Fruit fly (Drosophila melanogaster) whole organism, embryonic: ENCODE measurements around the gene CG33124.

Source experiments
- Abd-B ChIP-seq: fragments of 200-800 bp; sonication (Bioruptor generic); optimal IDR thresholded peaks from 2 replicates; lab custom pipeline; 2018; ENCODE audit warnings: missing biosample characterization, mild to moderate bottlenecking, missing genetic modification characterization, moderate library complexity
- Ada2b ChIP-seq: fragments of 200-800 bp; sonication (Bioruptor generic); IDR thresholded peaks from 2 replicates; pipeline ENCODE4 v1.3.6; 2022; ENCODE audit warnings: missing biosample characterization, missing genetic modification characterization
- CG12659 ChIP-seq: fragments of 200-800 bp; sonication (Bioruptor generic); optimal IDR thresholded peaks from 3 replicates; lab custom pipeline; 2017; ENCODE audit warnings: mild to moderate bottlenecking, missing biosample characterization, missing genetic modification reagents, missing genetic modification characterization
- CG13287 ChIP-seq: fragments of 200-800 bp; sonication (Bioruptor generic); IDR thresholded peaks from 2 replicates; pipeline ENCODE4 v1.3.6; 2022; ENCODE audit warnings: missing biosample characterization, missing genetic modification characterization; ENCODE audit not compliant: partially characterized antibody
- CG15269 ChIP-seq: fragments of 200-800 bp; sonication (Bioruptor generic); optimal IDR thresholded peaks from 2 replicates; lab custom pipeline; 2018; ENCODE audit warnings: missing biosample characterization, mild to moderate bottlenecking, missing genetic modification characterization, moderate library complexity
- CG15514 ChIP-seq: fragments of 200-800 bp; sonication (Bioruptor generic); optimal IDR thresholded peaks from 3 replicates; lab custom pipeline; 2017; ENCODE audit warnings: missing biosample characterization, missing genetic modification characterization, mild to moderate bottlenecking, moderate library complexity, missing genetic modification reagents
- CG15601 ChIP-seq: fragments of 200-800 bp; sonication (Bioruptor generic); optimal IDR thresholded peaks from 3 replicates; lab custom pipeline; 2019; ENCODE audit warnings: missing biosample characterization, mild to moderate bottlenecking, missing genetic modification characterization, moderate library complexity
- CG1647 ChIP-seq: fragments of 200-800 bp; sonication (Bioruptor generic); optimal IDR thresholded peaks from 3 replicates; lab custom pipeline; 2016; ENCODE audit warnings: missing biosample characterization, missing genetic modification characterization
- CG16815 ChIP-seq: fragments of 200-800 bp; sonication (Bioruptor generic); optimal IDR thresholded peaks from 3 replicates; lab custom pipeline; 2017; ENCODE audit warnings: missing biosample characterization, mild to moderate bottlenecking, missing genetic modification characterization
- CG17385 ChIP-seq: fragments of 200-800 bp; sonication (Bioruptor generic); optimal IDR thresholded peaks from 3 replicates; lab custom pipeline; 2018; ENCODE audit warnings: missing biosample characterization, mild to moderate bottlenecking, missing genetic modification characterization
- CG30431 ChIP-seq: fragments of 200-800 bp; sonication (Bioruptor generic); optimal IDR thresholded peaks from 2 replicates; lab custom pipeline; 2017; ENCODE audit warnings: missing biosample characterization, missing genetic modification characterization
- CG34376 ChIP-seq: fragments of 200-800 bp; sonication (Bioruptor generic); optimal IDR thresholded peaks from 2 replicates; lab custom pipeline; 2018; ENCODE audit warnings: missing biosample characterization, mild to moderate bottlenecking, missing genetic modification characterization
- CG3838 ChIP-seq: fragments of 200-800 bp; sonication (Bioruptor generic); optimal IDR thresholded peaks from 3 replicates; lab custom pipeline; 2016; ENCODE audit warnings: missing biosample characterization, missing genetic modification characterization
- CG4360 ChIP-seq: fragments of 200-800 bp; sonication (Bioruptor generic); IDR thresholded peaks from 2 replicates; pipeline ENCODE4 v1.3.6; 2022; ENCODE audit warnings: missing biosample characterization, missing genetic modification characterization
- CG4730 ChIP-seq: fragments of 200-800 bp; sonication (Bioruptor generic); IDR thresholded peaks from 2 replicates; pipeline ENCODE4 v1.3.6; 2022; ENCODE audit warnings: missing biosample characterization, missing genetic modification characterization
- CG6654 ChIP-seq: fragments of 200-800 bp; sonication (Bioruptor generic); optimal IDR thresholded peaks from 2 replicates; lab custom pipeline; 2017; ENCODE audit warnings: missing biosample characterization, mild to moderate bottlenecking, missing genetic modification characterization
- CG7963 ChIP-seq: fragments of 200-800 bp; sonication (Bioruptor generic); IDR thresholded peaks from 3 replicates; pipeline ENCODE4 v1.3.6; 2022; ENCODE audit warnings: missing biosample characterization, missing genetic modification characterization; ENCODE audit not compliant: partially characterized antibody
- CG7987 ChIP-seq: fragments of 200-800 bp; sonication (Bioruptor generic); optimal IDR thresholded peaks from 2 replicates; lab custom pipeline; 2018; ENCODE audit warnings: missing biosample characterization, mild to moderate bottlenecking, missing genetic modification characterization, moderate library complexity
- CG9437 ChIP-seq: fragments of 200-800 bp; sonication (Bioruptor generic); optimal IDR thresholded peaks from 2 replicates; lab custom pipeline; 2018; ENCODE audit warnings: missing biosample characterization, mild to moderate bottlenecking, missing genetic modification characterization
- D ChIP-seq, 2 experiments: fragments of 200-800 bp in 1 of 2; fragments of >200 bp in 1 of 2; sonication (Bioruptor generic) in 1 of 2; optimal IDR thresholded peaks; 2 replicates in 1 of 2; 3 replicates in 1 of 2; lab custom pipeline; 2017; ENCODE audit warnings: mild to moderate bottlenecking in 1 of 2, missing biosample characterization in 1 of 2, missing genetic modification characterization in 1 of 2, missing genetic modification reagents in 1 of 2
- E2f1 ChIP-seq: fragments of 200-800 bp; sonication (Bioruptor generic); IDR thresholded peaks from 2 replicates; pipeline ENCODE4 v1.3.6; 2022; ENCODE audit warnings: missing biosample characterization, missing genetic modification characterization
- E2f2 ChIP-seq: fragments of 200-800 bp; sonication (Bioruptor generic); IDR thresholded peaks from 2 replicates; pipeline ENCODE4 v1.3.6; 2022; ENCODE audit warnings: missing biosample characterization, missing genetic modification characterization
- ERR ChIP-seq: fragments of 200-800 bp; sonication (Bioruptor generic); optimal IDR thresholded peaks from 2 replicates; lab custom pipeline; 2016; ENCODE audit warnings: missing biosample characterization, missing genetic modification characterization
- HHEX ChIP-seq: fragments of 200-800 bp; sonication (Bioruptor generic); optimal IDR thresholded peaks from 3 replicates; lab custom pipeline; 2017; ENCODE audit warnings: missing biosample characterization, mild to moderate bottlenecking, missing genetic modification characterization, missing genetic modification reagents
- Hr78 ChIP-seq, 2 experiments: fragments of 200-800 bp in 1 of 2; fragments of >200 bp in 1 of 2; sonication (Bioruptor generic) in 1 of 2; optimal IDR thresholded peaks; 2 replicates each; lab custom pipeline; 2017 to 2019; ENCODE audit warnings: missing biosample characterization in 2 of 2, missing genetic modification characterization in 2 of 2, mild to moderate bottlenecking in 1 of 2, moderate library complexity in 1 of 2
- Lpt ChIP-seq: fragments of >200 bp; optimal IDR thresholded peaks from 2 replicates; lab custom pipeline; 2018; ENCODE audit warnings: missing biosample characterization, missing genetic modification characterization
- MBD-R2 ChIP-seq: fragments of 200-800 bp; sonication (Bioruptor generic); IDR thresholded peaks from 2 replicates; pipeline ENCODE4 v1.3.6; 2022; ENCODE audit warnings: missing biosample characterization, missing genetic modification characterization
- Med ChIP-seq: fragments of 200-800 bp; sonication (Bioruptor generic); peaks from one replicate; lab custom pipeline; 2016; ENCODE audit warnings: missing biosample characterization, missing genetic modification characterization, mild to moderate bottlenecking, inconsistent platforms, moderate library complexity
- Mrtf ChIP-seq: fragments of 200-800 bp; sonication (Bioruptor generic); IDR thresholded peaks from 3 replicates; pipeline ENCODE4 v1.3.6; 2022; ENCODE audit warnings: missing biosample characterization, missing genetic modification characterization
- Rfx ChIP-seq: fragments of 200-800 bp; sonication (Bioruptor generic); IDR thresholded peaks from 2 replicates; pipeline ENCODE4 v1.3.6; 2022; ENCODE audit warnings: missing biosample characterization, missing genetic modification characterization
- Sin3A ChIP-seq: fragments of >200 bp; optimal IDR thresholded peaks from 2 replicates; lab custom pipeline; 2018
- Sry-δ ChIP-seq: fragments of 200-800 bp; sonication (Bioruptor generic); optimal IDR thresholded peaks from 2 replicates; lab custom pipeline; 2016; ENCODE audit warnings: missing biosample characterization, missing genetic modification characterization
- Xbp1 ChIP-seq: fragments of 200-800 bp; sonication (Bioruptor generic); optimal IDR thresholded peaks from 3 replicates; lab custom pipeline; 2016; ENCODE audit warnings: missing biosample characterization, mild to moderate bottlenecking, missing genetic modification characterization
- ara ChIP-seq: fragments of 200-800 bp; sonication (Bioruptor generic); IDR thresholded peaks from 2 replicates; pipeline ENCODE4 v1.3.6; 2022; ENCODE audit warnings: missing biosample characterization, missing genetic modification characterization
- chif ChIP-seq, 2 experiments: fragments of 200-800 bp; sonication (Bioruptor generic); optimal IDR thresholded peaks; 3 replicates each; lab custom pipeline; 2016; ENCODE audit warnings: missing biosample characterization in 2 of 2, missing genetic modification characterization in 2 of 2
- exex ChIP-seq: fragments of 200-800 bp; sonication (Bioruptor generic); optimal IDR thresholded peaks from 4 replicates; lab custom pipeline; 2018; ENCODE audit warnings: missing biosample characterization, mild to moderate bottlenecking, missing genetic modification characterization, moderate library complexity
- gsb ChIP-seq: fragments of 200-800 bp; sonication (Bioruptor generic); IDR thresholded peaks from 2 replicates; pipeline ENCODE4 v1.3.6; 2022; ENCODE audit warnings: missing biosample characterization, missing genetic modification characterization
- lab ChIP-seq: fragments of 200-800 bp; sonication (Bioruptor generic); optimal IDR thresholded peaks from 3 replicates; lab custom pipeline; 2017; ENCODE audit warnings: missing biosample characterization, missing genetic modification characterization, mild to moderate bottlenecking, moderate library complexity, missing genetic modification reagents
- mam ChIP-seq: fragments of 200-800 bp; sonication (Bioruptor generic); optimal IDR thresholded peaks from 3 replicates; lab custom pipeline; 2016; ENCODE audit warnings: missing biosample characterization, missing genetic modification characterization
- p53 ChIP-seq: fragments of 200-800 bp; sonication (Bioruptor generic); optimal IDR thresholded peaks from 2 replicates; lab custom pipeline; 2016; ENCODE audit warnings: missing biosample characterization, missing genetic modification characterization
- pzg ChIP-seq: fragments of 200-800 bp; sonication (Bioruptor generic); optimal IDR thresholded peaks from 3 replicates; lab custom pipeline; 2018; ENCODE audit warnings: missing biosample characterization, mild to moderate bottlenecking, missing genetic modification characterization, moderate library complexity
- scrt ChIP-seq: fragments of 200-800 bp; sonication (Bioruptor generic); optimal IDR thresholded peaks from 2 replicates; lab custom pipeline; 2018; ENCODE audit warnings: missing biosample characterization, mild to moderate bottlenecking, missing genetic modification characterization, moderate library complexity
- sna ChIP-seq: fragments of 200-800 bp; sonication (Bioruptor generic); IDR thresholded peaks from 2 replicates; pipeline ENCODE4 v1.3.6; 2022; ENCODE audit warnings: missing biosample characterization, missing genetic modification characterization; ENCODE audit not compliant: partially characterized antibody
- sqz ChIP-seq: fragments of 200-800 bp; sonication (Bioruptor generic); optimal IDR thresholded peaks from 3 replicates; lab custom pipeline; 2018; ENCODE audit warnings: missing biosample characterization, mild to moderate bottlenecking, missing genetic modification characterization
- vvl ChIP-seq: fragments of 200-800 bp; sonication (Bioruptor generic); IDR thresholded peaks from 2 replicates; pipeline ENCODE4 v1.3.6; 2022; ENCODE audit warnings: missing biosample characterization, missing genetic modification characterization
- z ChIP-seq: fragments of 200-800 bp; sonication (Bioruptor generic); IDR thresholded peaks from 3 replicates; pipeline ENCODE4 v1.3.6; 2022; ENCODE audit warnings: missing biosample characterization, missing genetic modification characterization
- zen ChIP-seq: fragments of 200-800 bp; sonication (Bioruptor generic); optimal IDR thresholded peaks from 3 replicates; lab custom pipeline; 2018; ENCODE audit warnings: missing biosample characterization, mild to moderate bottlenecking, missing genetic modification characterization, moderate library complexity
- zf30C ChIP-seq: fragments of 200-800 bp; sonication (Bioruptor generic); optimal IDR thresholded peaks from 3 replicates; lab custom pipeline; 2018; ENCODE audit warnings: missing biosample characterization, mild to moderate bottlenecking, missing genetic modification characterization
- zfh1 ChIP-seq: fragments of 200-800 bp; sonication (Bioruptor generic); IDR thresholded peaks from 3 replicates; pipeline ENCODE4 v1.3.6; 2022; ENCODE audit warnings: missing biosample characterization, missing genetic modification characterization

Gene CG33124

dm6 chr2L:2220573-2221332, 11.9 kb upstream of the CG33124 start, which contains the start of gene papi (continued):
- no peak for TF ChIP-seq CG4730 (GFP tag; lab: Robert Waterston, UW)
- no peak for TF ChIP-seq chif (GFP tag; optimal IDR thresholded peaks at IDR 0.05; lab: Kevin White, UChicago)
- no peak for TF ChIP-seq CG3838 (GFP tag; lab: Kevin White, UChicago)
- TF ChIP-seq mam (GFP tag; lab: Kevin White, UChicago) = no peak
- no peak for TF ChIP-seq z
- no peak for TF ChIP-seq ara (GFP tag; lab: Robert Waterston, UW)
- no peak for TF ChIP-seq vvl (GFP tag; lab: Robert Waterston, UW)
- TF ChIP-seq CG17385 = peak; percentile 27
- peak; percentile 22 for TF ChIP-seq Sin3A (lab: Kevin White, UChicago)
- TF ChIP-seq lab (GFP tag; lab: Kevin White, UChicago) = peak; percentile 22
- peak; percentile 39 for TF ChIP-seq MBD-R2 (GFP tag; lab: Robert Waterston, UW)
- TF ChIP-seq zen (tag; lab: Kevin White, UChicago) = no peak
- TF ChIP-seq exex (tag; lab: Kevin White, UChicago) = peak; percentile 57
- peak; percentile 54 for TF ChIP-seq CG12659 (GFP tag; lab: Kevin White, UChicago)
- TF ChIP-seq CG6654 (GFP tag; lab: Kevin White, UChicago) = no peak
- peak; percentile 8; the same call in 1 of the 2 replicates for TF ChIP-seq Rfx (GFP tag; lab: Robert Waterston, UW)
- TF ChIP-seq CG7987 (GFP tag; lab: Kevin White, UChicago) = peak; percentile 38
- no peak for TF ChIP-seq Lpt (GFP tag; lab: Kevin White, UChicago)
- no peak for TF ChIP-seq CG30431 (GFP tag; lab: Kevin White, UChicago)
- TF ChIP-seq Med (GFP tag; lab: Kevin White, UChicago) = peak; percentile 36
- TF ChIP-seq pzg (GFP tag; lab: Kevin White, UChicago) = peak; percentile 67
- TF ChIP-seq CG4360 (GFP tag; lab: Robert Waterston, UW) = 0 out of 2 replicates have a peak, but pooled peaks have one; percentile 38
- peak; percentile 44 for TF ChIP-seq CG34376
- no peak for TF ChIP-seq p53
- peak in 1 of 2 experiments; percentile 90 for TF ChIP-seq Hr78 (GFP tag; optimal IDR thresholded peaks at IDR 0.05; lab: Kevin White, UChicago)
- no peak for TF ChIP-seq CG15601 (tag; lab: Kevin White, UChicago)
- no peak for TF ChIP-seq zfh1 (GFP tag; lab: Robert Waterston, UW)
- peak; percentile 26 for TF ChIP-seq Sry-δ (GFP tag; lab: Kevin White, UChicago)
- no peak for TF ChIP-seq E2f1 (GFP tag; lab: Robert Waterston, UW)
- peak; percentile 9 for TF ChIP-seq Xbp1 (GFP tag; lab: Kevin White, UChicago)
- no peak for TF ChIP-seq HHEX (GFP tag; lab: Kevin White, UChicago)
- TF ChIP-seq zf30C = no peak
- TF ChIP-seq CG15269 (tag; lab: Kevin White, UChicago) = no peak
- TF ChIP-seq CG7963 (GFP tag; lab: Robert Waterston, UW) = no peak
- TF ChIP-seq gsb (GFP tag; lab: Robert Waterston, UW) = no peak
- TF ChIP-seq scrt (GFP tag; lab: Kevin White, UChicago) = peak; percentile 19
- TF ChIP-seq sqz (GFP tag; lab: Kevin White, UChicago) = peak; percentile 66
- TF ChIP-seq E2f2 (GFP tag; lab: Robert Waterston, UW) = peak; percentile 31; the same call in 1 of the 2 replicates
- no peak for TF ChIP-seq CG1647 (GFP tag; lab: Kevin White, UChicago)
- TF ChIP-seq ERR = no peak
- TF ChIP-seq CG9437 (GFP tag; lab: Kevin White, UChicago) = peak; percentile 27
- TF ChIP-seq Mrtf (GFP tag; lab: Robert Waterston, UW) = no peak
- no peak for TF ChIP-seq Abd-B (GFP tag; lab: Kevin White, UChicago)
- TF ChIP-seq CG15514 = peak; percentile 5
- TF ChIP-seq sna (GFP tag; lab: Robert Waterston, UW) = no peak
- TF ChIP-seq D (optimal IDR thresholded peaks at IDR 0.05; lab: Kevin White, UChicago) = no peak
- no peak for TF ChIP-seq D (GFP tag; optimal IDR thresholded peaks at IDR 0.05; lab: Kevin White, UChicago)
- no peak for TF ChIP-seq CG16815 (GFP tag; lab: Kevin White, UChicago)
- 0 out of 2 replicates have a peak, but pooled peaks have one; percentile 15 for TF ChIP-seq CG13287 (GFP tag; lab: Robert Waterston, UW)
- no peak for TF ChIP-seq Ada2b (GFP tag; lab: Robert Waterston, UW)
